Fruit fly (Drosophila melanogaster) whole organism, embryonic: ENCODE results near the gene CG5535.

Experiments
- Antp ChIP-seq: fragments of 200-800 bp; sonication (Bioruptor generic); optimal IDR thresholded peaks from 3 replicates; lab custom pipeline; 2016; ENCODE audit warnings: missing biosample characterization, missing genetic modification characterization
- Asciz ChIP-seq: fragments of 200-800 bp; sonication (Bioruptor generic); optimal IDR thresholded peaks from 2 replicates; lab custom pipeline; 2017; ENCODE audit warnings: missing biosample characterization, mild to moderate bottlenecking, missing genetic modification characterization, missing genetic modification reagents
- B-H1 ChIP-seq: fragments of 200-800 bp; sonication (Bioruptor generic); IDR thresholded peaks from 3 replicates; pipeline ENCODE4 v1.3.6; 2022; ENCODE audit warnings: missing biosample characterization, missing genetic modification characterization
- BtbVII ChIP-seq: fragments of 200-800 bp; sonication (Bioruptor generic); optimal IDR thresholded peaks from 3 replicates; lab custom pipeline; 2017; ENCODE audit warnings: missing biosample characterization, mild to moderate bottlenecking, missing genetic modification characterization
- Bteb2 ChIP-seq: fragments of 200-800 bp; sonication (Bioruptor generic); optimal IDR thresholded peaks from 2 replicates; lab custom pipeline; 2016; ENCODE audit warnings: missing biosample characterization, missing genetic modification characterization
- CG10209 ChIP-seq: fragments of 200-800 bp; sonication (Bioruptor generic); optimal IDR thresholded peaks from 3 replicates; lab custom pipeline; 2017; ENCODE audit warnings: missing biosample characterization, mild to moderate bottlenecking, missing genetic modification characterization, missing genetic modification reagents
- CG10267 ChIP-seq: fragments of 200-800 bp; sonication (Bioruptor generic); optimal IDR thresholded peaks from 2 replicates; lab custom pipeline; 2018; ENCODE audit warnings: missing biosample characterization, mild to moderate bottlenecking, missing genetic modification characterization, moderate library complexity
- CG10543 ChIP-seq: fragments of 200-800 bp; sonication (Bioruptor generic); optimal IDR thresholded peaks from 3 replicates; lab custom pipeline; 2017; ENCODE audit warnings: missing biosample characterization, mild to moderate bottlenecking, missing genetic modification characterization, moderate library complexity
- CG11247 ChIP-seq: fragments of 200-800 bp; sonication (Bioruptor generic); IDR thresholded peaks from 2 replicates; pipeline ENCODE4 v1.3.6; 2022; ENCODE audit warnings: missing biosample characterization, missing genetic modification characterization
- CG13296 ChIP-seq: fragments of 200-800 bp; sonication (Bioruptor generic); optimal IDR thresholded peaks from 3 replicates; lab custom pipeline; 2018; ENCODE audit warnings: missing biosample characterization, mild to moderate bottlenecking, missing genetic modification characterization
- CG14014 ChIP-seq: fragments of 200-800 bp; sonication (Bioruptor generic); IDR thresholded peaks from 2 replicates; pipeline ENCODE4 v1.3.6; 2022; ENCODE audit warnings: missing biosample characterization, missing genetic modification characterization
- CG15073 ChIP-seq: fragments of 200-800 bp; sonication (Bioruptor generic); optimal IDR thresholded peaks from 2 replicates; lab custom pipeline; 2016; ENCODE audit warnings: missing biosample characterization, missing genetic modification characterization
- CG2129 ChIP-seq: fragments of 200-800 bp; sonication (Bioruptor generic); IDR thresholded peaks from 2 replicates; pipeline ENCODE4 v1.3.6; 2022; ENCODE audit warnings: missing biosample characterization, missing genetic modification characterization; ENCODE audit not compliant: partially characterized antibody
- CG31224 ChIP-seq: fragments of 200-800 bp; sonication (Bioruptor generic); IDR thresholded peaks from 2 replicates; pipeline ENCODE4 v1.3.6; 2022; ENCODE audit warnings: missing biosample characterization, missing genetic modification characterization
- CG31365 ChIP-seq: fragments of 200-800 bp; sonication (Bioruptor generic); optimal IDR thresholded peaks from 2 replicates; lab custom pipeline; 2018; ENCODE audit warnings: missing biosample characterization, mild to moderate bottlenecking, missing genetic modification characterization
- CG3838 ChIP-seq: fragments of 200-800 bp; sonication (Bioruptor generic); optimal IDR thresholded peaks from 3 replicates; lab custom pipeline; 2016; ENCODE audit warnings: missing biosample characterization, missing genetic modification characterization
- CG4328 ChIP-seq: fragments of 200-800 bp; sonication (Bioruptor generic); optimal IDR thresholded peaks from 3 replicates; lab custom pipeline; 2017; ENCODE audit warnings: missing biosample characterization, missing genetic modification reagents, missing genetic modification characterization
- CG6689 ChIP-seq: fragments of 200-800 bp; sonication (Bioruptor generic); IDR thresholded peaks from 2 replicates; pipeline ENCODE4 v1.3.6; 2022; ENCODE audit warnings: missing biosample characterization, missing genetic modification characterization
- CG6813 ChIP-seq: fragments of 200-800 bp; sonication (Bioruptor generic); optimal IDR thresholded peaks from 2 replicates; lab custom pipeline; 2017; ENCODE audit warnings: missing biosample characterization, missing genetic modification characterization, mild to moderate bottlenecking, moderate library complexity, missing genetic modification reagents
- CG7556 ChIP-seq: fragments of 200-800 bp; sonication (Bioruptor generic); optimal IDR thresholded peaks from 2 replicates; lab custom pipeline; 2017; ENCODE audit warnings: missing biosample characterization, mild to moderate bottlenecking, missing genetic modification characterization
- CG7839 ChIP-seq: fragments of 200-800 bp; sonication (Bioruptor generic); optimal IDR thresholded peaks from 3 replicates; lab custom pipeline; 2018; ENCODE audit warnings: missing biosample characterization, mild to moderate bottlenecking, missing genetic modification characterization, moderate library complexity
- CG7928 ChIP-seq: fragments of 200-800 bp; sonication (Bioruptor generic); optimal IDR thresholded peaks from 2 replicates; lab custom pipeline; 2017; ENCODE audit warnings: missing biosample characterization, mild to moderate bottlenecking, missing genetic modification characterization
- CG8359 ChIP-seq: fragments of 200-800 bp; sonication (Bioruptor generic); optimal IDR thresholded peaks from 2 replicates; lab custom pipeline; 2017; ENCODE audit warnings: missing biosample characterization, mild to moderate bottlenecking, missing genetic modification characterization, borderline replicate concordance
- CG8388 ChIP-seq: fragments of 200-800 bp; sonication (Bioruptor generic); optimal IDR thresholded peaks from 2 replicates; lab custom pipeline; 2019; ENCODE audit warnings: missing biosample characterization, mild to moderate bottlenecking, missing genetic modification characterization, moderate library complexity
- CG9727 ChIP-seq: fragments of 200-800 bp; sonication (Bioruptor generic); optimal IDR thresholded peaks from 3 replicates; lab custom pipeline; 2017; ENCODE audit warnings: missing biosample characterization, mild to moderate bottlenecking, missing genetic modification characterization
- Deaf1 ChIP-seq: fragments of 200-800 bp; optimal IDR thresholded peaks from 3 replicates; lab custom pipeline; 2019; ENCODE audit warnings: missing biosample characterization, mild to moderate bottlenecking, missing genetic modification characterization, moderate library complexity
- Ets65A ChIP-seq: fragments of 200-800 bp; sonication (Bioruptor generic); peaks from one replicate; lab custom pipeline; 2016; ENCODE audit warnings: missing biosample characterization, missing genetic modification characterization
- H2.0 ChIP-seq: fragments of 200-800 bp; sonication (Bioruptor generic); IDR thresholded peaks from 2 replicates; pipeline ENCODE4 v1.3.6; 2022; ENCODE audit warnings: missing biosample characterization, missing genetic modification characterization
- HmgZ ChIP-seq: fragments of 200-800 bp; sonication (Bioruptor generic); optimal IDR thresholded peaks from 2 replicates; lab custom pipeline; 2018; ENCODE audit warnings: missing biosample characterization, mild to moderate bottlenecking, missing genetic modification characterization
- Med ChIP-seq: fragments of 200-800 bp; sonication (Bioruptor generic); peaks from one replicate; lab custom pipeline; 2016; ENCODE audit warnings: missing biosample characterization, missing genetic modification characterization, mild to moderate bottlenecking, inconsistent platforms, moderate library complexity
- NC2α ChIP-seq: fragments of 200-800 bp; sonication (Bioruptor generic); optimal IDR thresholded peaks from 2 replicates; lab custom pipeline; 2016; ENCODE audit warnings: missing biosample characterization, missing genetic modification characterization
- Neu2 ChIP-seq: fragments of 200-800 bp; sonication (Bioruptor generic); optimal IDR thresholded peaks from 3 replicates; lab custom pipeline; 2016; ENCODE audit warnings: missing biosample characterization, missing genetic modification characterization, borderline replicate concordance
- PHDP ChIP-seq: fragments of 200-800 bp; sonication (Bioruptor generic); optimal IDR thresholded peaks from 3 replicates; lab custom pipeline; 2018; ENCODE audit warnings: missing biosample characterization, mild to moderate bottlenecking, missing genetic modification characterization, moderate library complexity
- TFAM ChIP-seq: fragments of 200-800 bp; sonication (Bioruptor generic); optimal IDR thresholded peaks from 2 replicates; lab custom pipeline; 2017; ENCODE audit warnings: missing biosample characterization, missing genetic modification characterization, inconsistent platforms
- chn ChIP-seq: fragments of 200-800 bp; sonication (Bioruptor generic); optimal IDR thresholded peaks from 2 replicates; lab custom pipeline; 2016; ENCODE audit warnings: missing biosample characterization, missing genetic modification characterization
- dati ChIP-seq: fragments of 200-800 bp; sonication (Bioruptor generic); IDR thresholded peaks from 2 replicates; pipeline ENCODE4 v1.3.6; 2022; ENCODE audit warnings: missing biosample characterization, missing genetic modification characterization
- dmrt99B ChIP-seq: fragments of 200-800 bp; sonication (Bioruptor generic); optimal IDR thresholded peaks from 2 replicates; lab custom pipeline; 2018; ENCODE audit warnings: missing biosample characterization, mild to moderate bottlenecking, missing genetic modification characterization, moderate library complexity
- eyg ChIP-seq: fragments of 200-800 bp; sonication (Bioruptor generic); optimal IDR thresholded peaks from 3 replicates; lab custom pipeline; 2016; ENCODE audit warnings: missing biosample characterization, missing genetic modification characterization
- fu2 ChIP-seq: fragments of 200-800 bp; sonication (Bioruptor generic); optimal IDR thresholded peaks from 2 replicates; lab custom pipeline; 2016; ENCODE audit warnings: missing biosample characterization, missing genetic modification characterization
- ham ChIP-seq: fragments of 200-800 bp; sonication (Bioruptor generic); IDR thresholded peaks from 2 replicates; pipeline ENCODE4 v1.3.6; 2022; ENCODE audit warnings: missing biosample characterization, missing genetic modification characterization
- hb ChIP-seq: fragments of 200-800 bp; sonication (Bioruptor generic); IDR thresholded peaks from 3 replicates; pipeline ENCODE4 v1.3.6; 2022; ENCODE audit warnings: missing biosample characterization, missing genetic modification characterization; ENCODE audit not compliant: partially characterized antibody
- hth ChIP-seq: fragments of >200 bp; optimal IDR thresholded peaks from 2 replicates; lab custom pipeline; 2017; ENCODE audit warnings: inconsistent platforms
- lbe ChIP-seq: fragments of 200-800 bp; sonication (Bioruptor generic); optimal IDR thresholded peaks from 2 replicates; lab custom pipeline; 2016; ENCODE audit warnings: missing biosample characterization, mild to moderate bottlenecking, missing genetic modification characterization
- maf-S ChIP-seq: fragments of 200-800 bp; sonication (Bioruptor generic); optimal IDR thresholded peaks from 2 replicates; lab custom pipeline; 2016; ENCODE audit warnings: missing biosample characterization, missing genetic modification characterization
- nmo ChIP-seq: fragments of 200-800 bp; sonication (Bioruptor generic); optimal IDR thresholded peaks from 2 replicates; lab custom pipeline; 2018; ENCODE audit warnings: missing biosample characterization, mild to moderate bottlenecking, missing genetic modification characterization, moderate library complexity
- p53 ChIP-seq: fragments of 200-800 bp; sonication (Bioruptor generic); optimal IDR thresholded peaks from 2 replicates; lab custom pipeline; 2016; ENCODE audit warnings: missing biosample characterization, missing genetic modification characterization
- pum ChIP-seq: fragments of 200-800 bp; sonication (Bioruptor generic); optimal IDR thresholded peaks from 2 replicates; lab custom pipeline; 2016; ENCODE audit warnings: missing biosample characterization, missing genetic modification characterization
- ro ChIP-seq: fragments of 200-800 bp; sonication (Bioruptor generic); IDR thresholded peaks from 2 replicates; pipeline ENCODE4 v1.3.6; 2022; ENCODE audit warnings: missing biosample characterization, missing genetic modification characterization
- schlank ChIP-seq: fragments of 200-800 bp; sonication (Bioruptor generic); optimal IDR thresholded peaks from 2 replicates; lab custom pipeline; 2018; ENCODE audit warnings: missing biosample characterization, mild to moderate bottlenecking, missing genetic modification characterization
- seq ChIP-seq: fragments of 200-800 bp; sonication (Bioruptor generic); IDR thresholded peaks from 2 replicates; pipeline ENCODE4 v1.3.6; 2022; ENCODE audit warnings: missing biosample characterization, missing genetic modification characterization
- so ChIP-seq: fragments of 200-800 bp; sonication (Bioruptor generic); IDR thresholded peaks from 3 replicates; pipeline ENCODE4 v1.3.6; 2022; ENCODE audit warnings: missing biosample characterization, missing genetic modification characterization
- zen2 ChIP-seq: fragments of 200-800 bp; sonication (Bioruptor generic); IDR thresholded peaks from 3 replicates; pipeline ENCODE4 v1.3.6; 2022; ENCODE audit warnings: missing biosample characterization, missing genetic modification characterization; ENCODE audit not compliant: partially characterized antibody

CG5535 gene

DNA sequence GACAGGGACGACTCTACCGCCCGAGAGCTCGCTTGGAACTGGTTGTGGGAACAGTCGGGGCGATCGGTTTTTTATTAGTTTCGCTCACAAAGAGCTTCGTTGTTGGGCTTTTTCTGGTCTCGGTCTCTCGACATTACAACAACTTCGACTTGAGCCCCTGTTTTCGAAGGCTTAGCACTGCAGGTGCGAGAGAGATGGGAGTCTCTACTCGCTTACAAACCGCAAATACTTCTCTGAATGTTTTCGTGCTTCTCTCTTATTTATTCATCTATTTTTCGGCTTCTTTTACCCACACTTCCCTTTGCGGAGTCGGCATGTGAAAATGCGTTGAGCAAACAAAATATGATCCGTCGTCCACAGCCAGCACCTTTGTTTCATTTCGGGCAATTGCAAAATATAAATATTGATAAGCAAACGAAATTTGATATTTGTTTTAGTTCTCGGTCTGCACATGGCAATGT is 39.3 kb upstream of the CG5535 start, which contains the start of gene Tsp74F (continued):
- TF ChIP-seq chn (no peak), CG2129 (no peak), Neu2 (GFP tag; lab: Kevin White, UChicago) (no peak), CG7556 (no peak), so (GFP tag; lab: Robert Waterston, UW) (0 out of 3 replicates have a peak, but pooled peaks have one; percentile 49), CG8388 (no peak), CG4328 (GFP tag; lab: Kevin White, UChicago) (no peak), BtbVII (GFP tag; lab: Kevin White, UChicago) (no peak), CG31224 (no peak), Deaf1 (tag; lab: Kevin White, UChicago) (peak; percentile 84), schlank (tag; lab: Kevin White, UChicago) (no peak), CG7839 (no peak), CG15073 (GFP tag; lab: Kevin White, UChicago) (no peak), CG31365 (tag; lab: Kevin White, UChicago) (no peak), CG7928 (GFP tag; lab: Kevin White, UChicago) (no peak), Med (peak; percentile 76), hth (lab: Kevin White, UChicago) (no peak), CG13296 (GFP tag; lab: Kevin White, UChicago) (peak; percentile 30), seq (no peak), Asciz (GFP tag; lab: Kevin White, UChicago) (peak; percentile 60), dati (no peak), p53 (no peak), NC2α (GFP tag; lab: Kevin White, UChicago) (no peak), lbe (GFP tag; lab: Kevin White, UChicago) (no peak), Bteb2 (GFP tag; lab: Kevin White, UChicago) (no peak), TFAM (no peak), fu2 (GFP tag; lab: Kevin White, UChicago) (no peak), eyg (no peak), pum (no peak), dmrt99B (tag; lab: Kevin White, UChicago) (peak; percentile 43), maf-S (no peak), CG11247 (GFP tag; lab: Robert Waterston, UW) (no peak), Antp (GFP tag; lab: Kevin White, UChicago) (no peak), CG8359 (no peak), CG9727 (GFP tag; lab: Kevin White, UChicago) (no peak), CG10209 (GFP tag; lab: Kevin White, UChicago) (no peak), ro (GFP tag; lab: Robert Waterston, UW) (no peak), hb (GFP tag; lab: Robert Waterston, UW) (no peak), HmgZ (tag; lab: Kevin White, UChicago) (no peak), Ets65A (GFP tag; lab: Kevin White, UChicago) (no peak), zen2 (GFP tag; lab: Robert Waterston, UW) (peak; percentile 34; the same call in 1 of the 3 replicates), CG14014 (GFP tag; lab: Robert Waterston, UW) (no peak), CG10543 (no peak), H2.0 (no peak), CG6813 (GFP tag; lab: Kevin White, UChicago) (peak; percentile 39), B-H1 (no peak), PHDP (peak; percentile 40), nmo (GFP tag; lab: Kevin White, UChicago) (no peak), CG3838 (GFP tag; lab: Kevin White, UChicago) (no peak), CG6689 (GFP tag; lab: Robert Waterston, UW) (no peak), CG10267 (tag; lab: Kevin White, UChicago) (no peak), ham (GFP tag; lab: Robert Waterston, UW) (no peak)
